Worm (Caenorhabditis elegans) whole organism, midembryonic: ENCODE data around the gene Y39A1A.27.

Experiments
- T22C8.4 ChIP-seq: fragments of 200-800 bp; sonication (Bioruptor generic); IDR thresholded peaks from 2 replicates; pipeline ENCODE4 v1.3.6; 2022; ENCODE audit warnings: missing genetic modification characterization, missing compliant biosample characterization
- flt-1 ChIP-seq: fragments of 200-800 bp; sonication (Bioruptor generic); IDR thresholded peaks from 2 replicates; pipeline ENCODE4 v1.3.6; 2022; ENCODE audit warnings: missing genetic modification characterization, missing compliant biosample characterization

DNA sequence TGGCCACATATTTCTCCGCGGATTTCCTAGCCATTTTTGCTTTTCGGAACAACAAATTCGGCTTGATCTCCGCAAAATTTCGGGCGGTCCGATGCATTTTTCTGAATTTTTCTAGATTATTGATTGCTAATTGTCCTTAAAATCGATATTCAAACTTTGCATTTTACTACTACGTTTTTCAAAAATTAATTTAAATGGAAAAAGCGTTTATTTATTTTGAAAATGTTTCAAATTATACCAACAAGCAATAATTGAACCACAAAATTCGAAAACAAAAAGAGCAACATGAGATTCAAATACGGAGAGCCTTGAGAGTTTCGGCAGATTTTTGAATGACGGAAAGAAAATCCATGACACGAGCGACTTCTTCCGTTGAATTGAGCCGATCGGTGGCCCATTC is 43.7 kb upstream of the Y39A1A.27 start, which contains the start of gene Y45F3A.9:
- TF ChIP-seq flt-1 (GFP tag; lab: Robert Waterston, UW) (no peak), T22C8.4 (GFP tag; lab: Robert Waterston, UW) (no peak)
